Worm (Caenorhabditis elegans) whole organism, late embryonic: ENCODE measurements around the gene ilys-6.

Experiments
- F13H6.1 ChIP-seq: sonication (generic microtip); optimal IDR thresholded peaks from 2 replicates; lab custom pipeline; 2016; ENCODE audit warnings: missing genetic modification characterization, missing compliant biosample characterization
- K02D7.2 ChIP-seq: sonication (generic microtip); optimal IDR thresholded peaks from 2 replicates; lab custom pipeline; 2017; ENCODE audit warnings: mild to moderate bottlenecking, missing genetic modification characterization, missing compliant biosample characterization
- Y22D7AL.16 ChIP-seq: sonication (generic microtip); optimal IDR thresholded peaks from 2 replicates; lab custom pipeline; 2016; ENCODE audit warnings: missing genetic modification characterization, missing compliant biosample characterization
- ama-1 ChIP-seq: fragments of 150-350 bp; optimal IDR thresholded peaks from 2 replicates; lab custom pipeline; 2014
- ceh-14 ChIP-seq: sonication (generic microtip); optimal IDR thresholded peaks from 2 replicates; lab custom pipeline; 2016; ENCODE audit warnings: missing genotype, missing genetic modification characterization, missing compliant biosample characterization
- ceh-18 ChIP-seq: sonication (generic microtip); optimal IDR thresholded peaks from 2 replicates; lab custom pipeline; 2016; ENCODE audit warnings: missing genetic modification characterization, missing compliant biosample characterization
- ceh-19 ChIP-seq: fragments of 200-800 bp; sonication (Bioruptor generic); optimal IDR thresholded peaks from 2 replicates; lab custom pipeline; 2018; ENCODE audit warnings: mild to moderate bottlenecking, missing genetic modification characterization, missing compliant biosample characterization
- ceh-2 ChIP-seq: sonication (generic microtip); optimal IDR thresholded peaks from 2 replicates; lab custom pipeline; 2016; ENCODE audit warnings: missing genotype, missing genetic modification characterization, missing compliant biosample characterization
- ceh-22 ChIP-seq: sonication (generic microtip); optimal IDR thresholded peaks from 2 replicates; lab custom pipeline; 2017; ENCODE audit warnings: missing biosample characterization, missing genetic modification characterization
- ceh-30 ChIP-seq: fragments of 150-350 bp; optimal IDR thresholded peaks from 2 replicates; lab custom pipeline; 2014; ENCODE audit warnings: missing biosample characterization, missing genetic modification characterization
- ceh-31 ChIP-seq: sonication (generic microtip); optimal IDR thresholded peaks from 2 replicates; lab custom pipeline; 2016; ENCODE audit warnings: missing genetic modification characterization, missing compliant biosample characterization
- ceh-34 ChIP-seq: sonication (generic microtip); optimal IDR thresholded peaks from 2 replicates; lab custom pipeline; 2016; ENCODE audit warnings: mild to moderate bottlenecking, missing genetic modification characterization, missing compliant biosample characterization
- ceh-6 ChIP-seq: fragments of 200-800 bp; sonication (Bioruptor generic); optimal IDR thresholded peaks from 2 replicates; lab custom pipeline; 2018; ENCODE audit warnings: mild to moderate bottlenecking, missing genetic modification characterization, missing compliant biosample characterization
- ceh-9 ChIP-seq: sonication (generic microtip); optimal IDR thresholded peaks from 2 replicates; lab custom pipeline; 2016; ENCODE audit warnings: mild to moderate bottlenecking, missing genetic modification characterization, inconsistent platforms, missing compliant biosample characterization
- che-1 ChIP-seq: sonication (generic microtip); optimal IDR thresholded peaks from 2 replicates; lab custom pipeline; 2016; ENCODE audit warnings: mild to moderate bottlenecking, missing genetic modification characterization, missing compliant biosample characterization
- dve-1 ChIP-seq: sonication (generic microtip); optimal IDR thresholded peaks from 2 replicates; lab custom pipeline; 2017; ENCODE audit warnings: antibody characterized with exemption, mild to moderate bottlenecking, missing genetic modification characterization, missing compliant biosample characterization
- elt-2 ChIP-seq: sonication (generic microtip); optimal IDR thresholded peaks from 2 replicates; lab custom pipeline; 2016; ENCODE audit warnings: missing genetic modification reagents, missing genetic modification characterization, missing compliant biosample characterization
- eyg-1 ChIP-seq: sonication (generic microtip); optimal IDR thresholded peaks from 2 replicates; lab custom pipeline; 2016; ENCODE audit warnings: missing genotype, missing genetic modification characterization, missing compliant biosample characterization
- fkh-10 ChIP-seq: fragments of 150-350 bp; optimal IDR thresholded peaks from 2 replicates; lab custom pipeline; 2014; ENCODE audit warnings: missing biosample characterization, missing genetic modification reagents, missing genetic modification characterization
- hlh-13 ChIP-seq: fragments of 200-800 bp; sonication (Bioruptor generic); optimal IDR thresholded peaks from 2 replicates; lab custom pipeline; 2018; ENCODE audit warnings: mild to moderate bottlenecking, missing genetic modification characterization, missing compliant biosample characterization
- lim-6 ChIP-seq: sonication (generic microtip); optimal IDR thresholded peaks from 2 replicates; lab custom pipeline; 2016; ENCODE audit warnings: missing genetic modification characterization, missing compliant biosample characterization
- mec-3 ChIP-seq: sonication (generic microtip); optimal IDR thresholded peaks from 2 replicates; lab custom pipeline; 2016; ENCODE audit warnings: borderline replicate concordance, missing genetic modification characterization, missing compliant biosample characterization
- nfya-1 ChIP-seq: sonication (generic microtip); optimal IDR thresholded peaks from 2 replicates; lab custom pipeline; 2017; ENCODE audit warnings: missing genetic modification characterization, mild to moderate bottlenecking, missing compliant biosample characterization, antibody characterized with exemption, moderate library complexity
- nhr-232 ChIP-seq: sonication (generic microtip); optimal IDR thresholded peaks from 2 replicates; lab custom pipeline; 2016; ENCODE audit warnings: missing genetic modification characterization, missing compliant biosample characterization
- pag-3 ChIP-seq: sonication (generic microtip); optimal IDR thresholded peaks from 2 replicates; lab custom pipeline; 2016; ENCODE audit warnings: missing compliant biosample characterization, missing genetic modification characterization, borderline replicate concordance
- pha-2 ChIP-seq: sonication (generic microtip); optimal IDR thresholded peaks from 2 replicates; lab custom pipeline; 2017; ENCODE audit warnings: mild to moderate bottlenecking, missing genetic modification characterization, missing compliant biosample characterization
- pha-4 ChIP-seq: fragments of 150-350 bp; optimal IDR thresholded peaks from 2 replicates; lab custom pipeline; 2018; ENCODE audit warnings: missing biosample characterization, missing genetic modification reagents, missing genetic modification characterization
- pqm-1 ChIP-seq: sonication (generic microtip); optimal IDR thresholded peaks from 2 replicates; lab custom pipeline; 2016; ENCODE audit warnings: missing genetic modification characterization, missing compliant biosample characterization
- pros-1 ChIP-seq: fragments of 150-350 bp; optimal IDR thresholded peaks from 2 replicates; lab custom pipeline; 2014; ENCODE audit warnings: missing biosample characterization, missing genetic modification reagents, missing genetic modification characterization
- ref-2 ChIP-seq: sonication (generic microtip); optimal IDR thresholded peaks from 2 replicates; lab custom pipeline; 2016; ENCODE audit warnings: missing genetic modification characterization, missing compliant biosample characterization
- sdc-2 ChIP-seq: sonication (generic microtip); optimal IDR thresholded peaks from 2 replicates; lab custom pipeline; 2016; ENCODE audit warnings: missing genotype, missing genetic modification characterization, missing compliant biosample characterization
- sox-4 ChIP-seq: sonication (generic microtip); optimal IDR thresholded peaks from 2 replicates; lab custom pipeline; 2017; ENCODE audit warnings: mild to moderate bottlenecking, missing genetic modification characterization, inconsistent platforms, missing compliant biosample characterization
- syd-9 ChIP-seq: sonication (generic microtip); optimal IDR thresholded peaks from 2 replicates; lab custom pipeline; 2016; ENCODE audit warnings: mild to moderate bottlenecking, missing genetic modification characterization, moderate library complexity, missing compliant biosample characterization
- tbx-2 ChIP-seq: sonication (generic microtip); optimal IDR thresholded peaks from 2 replicates; lab custom pipeline; 2016; ENCODE audit warnings: missing genetic modification characterization, missing compliant biosample characterization
- ttx-3 ChIP-seq: sonication (generic microtip); optimal IDR thresholded peaks from 2 replicates; lab custom pipeline; 2016; ENCODE audit warnings: missing genetic modification reagents, missing genetic modification characterization, missing compliant biosample characterization
- unc-42 ChIP-seq: sonication (generic microtip); optimal IDR thresholded peaks from 2 replicates; lab custom pipeline; 2016; ENCODE audit warnings: missing genotype, missing genetic modification characterization, missing compliant biosample characterization
- unc-55 ChIP-seq: sonication (generic microtip); optimal IDR thresholded peaks from 2 replicates; lab custom pipeline; 2017; ENCODE audit warnings: missing biosample characterization, missing genetic modification reagents, missing genetic modification characterization
- unc-86 ChIP-seq: sonication (generic microtip); optimal IDR thresholded peaks from 2 replicates; lab custom pipeline; 2016; ENCODE audit warnings: missing genetic modification characterization, missing compliant biosample characterization
- zip-5 ChIP-seq: sonication (generic microtip); optimal IDR thresholded peaks from 2 replicates; lab custom pipeline; 2016; ENCODE audit warnings: missing genetic modification characterization, missing compliant biosample characterization
- ztf-16 ChIP-seq: sonication (generic microtip); optimal IDR thresholded peaks from 2 replicates; lab custom pipeline; 2017; ENCODE audit warnings: missing genetic modification characterization, missing compliant biosample characterization

The ilys-6 gene

ce11 chrIV:4019836-4020235 is 43.6 kb downstream of the ilys-6 start:
- TF ChIP-seq pqm-1 (tag; lab: Kevin White, UChicago) = peak; percentile 9
- peak; percentile 34 for TF ChIP-seq che-1
- TF ChIP-seq pag-3 (tag; lab: Kevin White, UChicago) = no peak
- TF ChIP-seq nfya-1 (tag; lab: Kevin White, UChicago) = peak; percentile 87
- TF ChIP-seq elt-2 (tag; lab: Kevin White, UChicago) = peak; percentile 11
- TF ChIP-seq nhr-232 (tag; lab: Kevin White, UChicago) = peak; percentile 8
- TF ChIP-seq pha-2 (tag; lab: Kevin White, UChicago) = no peak
- TF ChIP-seq sdc-2 (tag; lab: Kevin White, UChicago) = no peak
- peak; percentile 47 for TF ChIP-seq unc-55 (GFP tag; lab: Kevin White, UChicago)
- peak; percentile 52 for TF ChIP-seq tbx-2
- peak; percentile 51 for TF ChIP-seq F13H6.1 (tag; lab: Kevin White, UChicago)
- TF ChIP-seq unc-42 = no peak
- TF ChIP-seq ceh-31 (tag; lab: Kevin White, UChicago) = peak; percentile 81
- no peak for TF ChIP-seq pha-4 (tag; lab: Kevin White, UChicago)
- TF ChIP-seq ceh-34 (tag; lab: Kevin White, UChicago) = peak; percentile 68
- TF ChIP-seq ceh-18 (tag; lab: Kevin White, UChicago) = peak; percentile 86
- TF ChIP-seq dve-1 (tag; lab: Kevin White, UChicago) = peak; percentile 41
- TF ChIP-seq ref-2 (tag; lab: Kevin White, UChicago) = peak; percentile 65
- peak; percentile 58 for TF ChIP-seq ceh-30 (tag; lab: Kevin White, UChicago)
- no peak for TF ChIP-seq ceh-2 (tag; lab: Kevin White, UChicago)

- TF ChIP-seq sox-4 (tag; lab: Kevin White, UChicago) (no peak), unc-86 (tag; lab: Kevin White, UChicago) (no peak), lim-6 (no peak), dve-1 (tag; lab: Kevin White, UChicago) (no peak), unc-42 (no peak), ceh-14 (tag; lab: Kevin White, UChicago) (no peak), ztf-16 (tag; lab: Kevin White, UChicago) (no peak), ama-1 (lab: Kevin White, UChicago) (no peak), pros-1 (no peak), eyg-1 (tag; lab: Kevin White, UChicago) (no peak), ceh-19 (no peak), ceh-6 (GFP tag; lab: Kevin White, UChicago) (no peak), pha-4 (tag; lab: Kevin White, UChicago) (no peak), pqm-1 (tag; lab: Kevin White, UChicago) (no peak), ttx-3 (tag; lab: Kevin White, UChicago) (no peak)
These were observed 44.6 kb downstream of the ilys-6 start for ce11 chrIV:4018692-4019387.

ce11 chrIV:4016723-4017122 is 46.8 kb downstream of the ilys-6 start:
- TF ChIP-seq che-1 (no peak), F13H6.1 (tag; lab: Kevin White, UChicago) (no peak), ceh-22 (no peak), hlh-13 (GFP tag; lab: Kevin White, UChicago) (no peak), ceh-9 (no peak), Y22D7AL.16 (tag; lab: Kevin White, UChicago) (no peak), zip-5 (tag; lab: Kevin White, UChicago) (no peak), mec-3 (tag; lab: Kevin White, UChicago) (no peak), fkh-10 (GFP tag; lab: Kevin White, UChicago) (no peak), ceh-30 (tag; lab: Kevin White, UChicago) (no peak), dve-1 (tag; lab: Kevin White, UChicago) (no peak), ceh-34 (tag; lab: Kevin White, UChicago) (no peak), pha-4 (tag; lab: Kevin White, UChicago) (no peak), syd-9 (tag; lab: Kevin White, UChicago) (no peak), unc-86 (tag; lab: Kevin White, UChicago) (no peak), sdc-2 (tag; lab: Kevin White, UChicago) (no peak), K02D7.2 (tag; lab: Kevin White, UChicago) (no peak), ref-2 (tag; lab: Kevin White, UChicago) (no peak)
- TF ChIP-seq, all 69 proteins: peak for 0
